Worm (Caenorhabditis elegans): ENCODE data around the gene srj-53.

- TF ChIP-seq pqm-1 (tag; optimal IDR thresholded peaks at IDR 0.05): no peak
- TF ChIP-seq ama-1 (optimal IDR thresholded peaks at IDR 0.05): no peak
- TF ChIP-seq pha-4 (GFP tag; IDR thresholded peaks at IDR 0.05): no peak
- TF ChIP-seq pha-4 (tag; optimal IDR thresholded peaks at IDR 0.05): no peak
- no peak for TF ChIP-seq lir-3 (tag; optimal IDR thresholded peaks at IDR 0.05)
- no peak for TF ChIP-seq lin-38 (GFP tag; IDR thresholded peaks at IDR 0.05)
- no peak for TF ChIP-seq unc-39 (tag; optimal IDR thresholded peaks at IDR 0.05)
- TF ChIP-seq dmd-9 (GFP tag; IDR thresholded peaks at IDR 0.05): no peak
- TF ChIP-seq nhr-237 (tag; optimal IDR thresholded peaks at IDR 0.05): no peak
- TF ChIP-seq rbr-2 (tag; optimal IDR thresholded peaks at IDR 0.05): no peak
- TF ChIP-seq hmg-1.1 (GFP tag; IDR thresholded peaks at IDR 0.05): no peak
- TF ChIP-seq ceh-82 (tag; optimal IDR thresholded peaks at IDR 0.05): no peak
- no peak for TF ChIP-seq snpc-4 (tag; optimal IDR thresholded peaks at IDR 0.05)
- TF ChIP-seq mdl-1 (tag; optimal IDR thresholded peaks at IDR 0.05): no peak
- TF ChIP-seq zfp-3 (GFP tag; conservative IDR thresholded peaks at IDR 0.05): no peak
These were observed 23.2 kb downstream of the srj-53 start, which contains the start of gene sru-24 for ce11 chrV:671342-671741.

All from whole organism, L4 larva.